Worm (Caenorhabditis elegans) whole organism, early embryonic: ENCODE data around the gene spr-3.

Experiments used
- B0310.2 ChIP-seq: sonication (generic microtip); optimal IDR thresholded peaks from 2 replicates; lab custom pipeline; 2016; ENCODE audit warnings: mild to moderate bottlenecking, missing genetic modification characterization, missing compliant biosample characterization
- F13C5.2 ChIP-seq: sonication (generic microtip); optimal IDR thresholded peaks from 2 replicates; lab custom pipeline; 2017; ENCODE audit warnings: mild to moderate bottlenecking, missing genetic modification characterization, inconsistent platforms, missing compliant biosample characterization
- aly-1 ChIP-seq: sonication (generic microtip); optimal IDR thresholded peaks from 2 replicates; lab custom pipeline; 2016; ENCODE audit warnings: missing genetic modification characterization, missing compliant biosample characterization
- ama-1 ChIP-seq: fragments of 150-350 bp; optimal IDR thresholded peaks from 2 replicates; lab custom pipeline; 2014
- ceh-36 ChIP-seq: sonication (generic microtip); optimal IDR thresholded peaks from 2 replicates; lab custom pipeline; 2016; ENCODE audit warnings: missing genetic modification characterization, inconsistent platforms, missing compliant biosample characterization
- ets-7 ChIP-seq: sonication (generic microtip); optimal IDR thresholded peaks from 2 replicates; lab custom pipeline; 2016; ENCODE audit warnings: missing genotype, missing genetic modification characterization, missing compliant biosample characterization
- flt-1 ChIP-seq: fragments of 200-800 bp; sonication (Bioruptor generic); IDR thresholded peaks from 2 replicates; pipeline ENCODE4 v1.3.6; 2022; ENCODE audit warnings: missing genetic modification characterization, missing compliant biosample characterization
- hmbx-1 ChIP-seq: sonication (generic microtip); optimal IDR thresholded peaks from 2 replicates; lab custom pipeline; 2016; ENCODE audit warnings: mild to moderate bottlenecking, missing genetic modification characterization, missing compliant biosample characterization
- hmg-4 ChIP-seq: fragments of 200-800 bp; sonication (Bioruptor generic); optimal IDR thresholded peaks from 2 replicates; lab custom pipeline; 2018; ENCODE audit warnings: mild to moderate bottlenecking, missing genetic modification characterization, missing compliant biosample characterization
- pes-1 ChIP-seq: fragments of 200-800 bp; sonication (Bioruptor generic); IDR thresholded peaks from 2 replicates; pipeline ENCODE4 v1.3.6; 2022; ENCODE audit warnings: missing genetic modification reagents, missing genetic modification characterization, missing compliant biosample characterization
- tbx-11 ChIP-seq: fragments of 200-800 bp; sonication (Bioruptor generic); IDR thresholded peaks from 2 replicates; pipeline ENCODE4 v1.3.6; 2022; ENCODE audit warnings: missing genetic modification characterization, missing compliant biosample characterization
- tbx-37 ChIP-seq: fragments of 200-800 bp; sonication (Bioruptor generic); conservative IDR thresholded peaks from 2 replicates; pipeline ENCODE4 v1.3.6; 2022; ENCODE audit warnings: missing genetic modification reagents, missing genetic modification characterization, missing compliant biosample characterization
- tra-4 ChIP-seq: sonication (generic microtip); optimal IDR thresholded peaks from 2 replicates; lab custom pipeline; 2017; ENCODE audit warnings: missing genetic modification characterization, missing compliant biosample characterization

DNA sequence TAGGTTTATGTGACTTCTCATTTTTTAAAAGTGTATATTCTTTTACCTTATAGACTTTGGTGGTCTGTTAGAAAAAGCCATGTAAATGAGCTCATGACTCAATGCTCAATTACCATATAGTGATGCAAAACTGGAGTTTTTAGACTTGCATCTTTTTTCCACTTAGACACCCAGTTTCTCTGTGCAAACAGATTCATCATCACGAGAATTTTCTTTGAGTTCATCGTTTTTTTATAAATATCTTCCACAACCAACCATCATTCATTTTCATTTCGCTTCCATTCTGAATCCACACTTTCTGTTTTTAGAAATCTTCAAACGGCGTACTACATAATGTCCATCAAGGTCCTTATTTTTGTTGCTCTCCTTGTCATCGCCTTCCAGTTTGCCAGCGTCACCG lies 30.6 kb downstream of the spr-3 start, which contains the start of gene C07A12.2:
- TF ChIP-seq tbx-37 (GFP tag; lab: Robert Waterston, UW) (no peak), ets-7 (tag; lab: Kevin White, UChicago) (no peak), ama-1 (lab: Kevin White, UChicago) (no peak), tra-4 (tag; lab: Kevin White, UChicago) (no peak), hmg-4 (no peak), F13C5.2 (tag; lab: Kevin White, UChicago) (no peak), ceh-36 (tag; lab: Kevin White, UChicago) (no peak), hmbx-1 (tag; lab: Kevin White, UChicago) (no peak), tbx-11 (GFP tag; lab: Robert Waterston, UW) (no peak), pes-1 (no peak), aly-1 (tag; lab: Kevin White, UChicago) (no peak), B0310.2 (tag; lab: Kevin White, UChicago) (no peak), flt-1 (no peak)
